Fruit fly (Drosophila melanogaster) whole organism, embryonic: Measurements from ENCODE around the gene Kr-h2.

Experiments
- Atf6 ChIP-seq: fragments of 200-800 bp; sonication (Bioruptor generic); IDR thresholded peaks from 2 replicates; pipeline ENCODE4 v1.3.6; 2022; ENCODE audit warnings: missing biosample characterization, missing genetic modification characterization
- B-H2 ChIP-seq: fragments of 200-800 bp; sonication (Bioruptor generic); optimal IDR thresholded peaks from 2 replicates; lab custom pipeline; 2018; ENCODE audit warnings: missing biosample characterization, mild to moderate bottlenecking, missing genetic modification characterization
- BEAF-32 ChIP-seq: fragments of 200-800 bp; sonication (Bioruptor generic); optimal IDR thresholded peaks from 3 replicates; lab custom pipeline; 2017; ENCODE audit warnings: missing biosample characterization, missing genetic modification characterization, mild to moderate bottlenecking, moderate library complexity, missing genetic modification reagents
- Bgb ChIP-seq: fragments of 200-800 bp; sonication (Bioruptor generic); IDR thresholded peaks from 2 replicates; pipeline ENCODE4 v1.3.6; 2022; ENCODE audit warnings: missing biosample characterization, missing genetic modification characterization; ENCODE audit not compliant: partially characterized antibody
- CG10209 ChIP-seq: fragments of 200-800 bp; sonication (Bioruptor generic); optimal IDR thresholded peaks from 3 replicates; lab custom pipeline; 2017; ENCODE audit warnings: missing biosample characterization, mild to moderate bottlenecking, missing genetic modification characterization, missing genetic modification reagents
- CG1024 ChIP-seq: fragments of 200-800 bp; sonication (Bioruptor generic); IDR thresholded peaks from 2 replicates; pipeline ENCODE4 v1.3.6; 2022; ENCODE audit warnings: missing biosample characterization, missing genetic modification characterization
- CG10321 ChIP-seq: fragments of 200-800 bp; sonication (Bioruptor generic); IDR thresholded peaks from 2 replicates; pipeline ENCODE4 v1.3.6; 2022; ENCODE audit warnings: missing biosample characterization, missing genetic modification characterization
- CG10366 ChIP-seq: fragments of 200-800 bp; sonication (Bioruptor generic); IDR thresholded peaks from 2 replicates; pipeline ENCODE4 v1.3.6; 2022; ENCODE audit warnings: missing biosample characterization, missing genetic modification characterization
- CG10543 ChIP-seq: fragments of 200-800 bp; sonication (Bioruptor generic); optimal IDR thresholded peaks from 3 replicates; lab custom pipeline; 2017; ENCODE audit warnings: missing biosample characterization, mild to moderate bottlenecking, missing genetic modification characterization, moderate library complexity
- CG12155 ChIP-seq: fragments of 200-800 bp; sonication (Bioruptor generic); optimal IDR thresholded peaks from 3 replicates; lab custom pipeline; 2016; ENCODE audit warnings: missing biosample characterization, missing genetic modification characterization
- CG12219 ChIP-seq: fragments of 200-800 bp; sonication (Bioruptor generic); optimal IDR thresholded peaks from 3 replicates; lab custom pipeline; 2018; ENCODE audit warnings: missing biosample characterization, mild to moderate bottlenecking, missing genetic modification characterization
- CG14667 ChIP-seq: fragments of 200-800 bp; sonication (Bioruptor generic); IDR thresholded peaks from 2 replicates; pipeline ENCODE4 v1.3.6; 2022; ENCODE audit warnings: missing biosample characterization, missing genetic modification characterization
- CG17328 ChIP-seq: fragments of 200-800 bp; sonication (Bioruptor generic); IDR thresholded peaks from 2 replicates; pipeline ENCODE4 v1.3.6; 2022; ENCODE audit warnings: missing biosample characterization, missing genetic modification characterization
- CG17385 ChIP-seq: fragments of 200-800 bp; sonication (Bioruptor generic); optimal IDR thresholded peaks from 3 replicates; lab custom pipeline; 2018; ENCODE audit warnings: missing biosample characterization, mild to moderate bottlenecking, missing genetic modification characterization
- CG18011 ChIP-seq: fragments of 200-800 bp; sonication (Bioruptor generic); optimal IDR thresholded peaks from 2 replicates; lab custom pipeline; 2017; ENCODE audit warnings: missing biosample characterization, missing genetic modification characterization, mild to moderate bottlenecking, moderate library complexity, missing genotype
- CG2129 ChIP-seq: fragments of 200-800 bp; sonication (Bioruptor generic); IDR thresholded peaks from 2 replicates; pipeline ENCODE4 v1.3.6; 2022; ENCODE audit warnings: missing biosample characterization, missing genetic modification characterization; ENCODE audit not compliant: partially characterized antibody
- CG2199 ChIP-seq: fragments of 200-800 bp; sonication (Bioruptor generic); IDR thresholded peaks from 3 replicates; pipeline ENCODE4 v1.3.6; 2022; ENCODE audit warnings: missing biosample characterization, missing genetic modification characterization
- CG2678 ChIP-seq: fragments of 200-800 bp; sonication (Bioruptor generic); optimal IDR thresholded peaks from 3 replicates; lab custom pipeline; 2019; ENCODE audit warnings: missing biosample characterization, mild to moderate bottlenecking, missing genetic modification characterization, moderate library complexity
- CG32772 ChIP-seq: fragments of 200-800 bp; sonication (Bioruptor generic); IDR thresholded peaks from 2 replicates; pipeline ENCODE4 v1.3.6; 2022; ENCODE audit warnings: missing biosample characterization, missing genetic modification characterization
- CG3838 ChIP-seq: fragments of 200-800 bp; sonication (Bioruptor generic); optimal IDR thresholded peaks from 3 replicates; lab custom pipeline; 2016; ENCODE audit warnings: missing biosample characterization, missing genetic modification characterization
- CG4282 ChIP-seq: fragments of 200-800 bp; sonication (Bioruptor generic); optimal IDR thresholded peaks from 2 replicates; lab custom pipeline; 2016; ENCODE audit warnings: missing biosample characterization, missing genetic modification characterization
- CG4328 ChIP-seq: fragments of 200-800 bp; sonication (Bioruptor generic); optimal IDR thresholded peaks from 3 replicates; lab custom pipeline; 2017; ENCODE audit warnings: missing biosample characterization, missing genetic modification reagents, missing genetic modification characterization
- CG4360 ChIP-seq: fragments of 200-800 bp; sonication (Bioruptor generic); IDR thresholded peaks from 2 replicates; pipeline ENCODE4 v1.3.6; 2022; ENCODE audit warnings: missing biosample characterization, missing genetic modification characterization
- CG43689 ChIP-seq: fragments of 200-800 bp; sonication (Bioruptor generic); IDR thresholded peaks from 2 replicates; pipeline ENCODE4 v1.3.6; 2022; ENCODE audit warnings: missing biosample characterization, missing genetic modification characterization
- CG7556 ChIP-seq: fragments of 200-800 bp; sonication (Bioruptor generic); optimal IDR thresholded peaks from 2 replicates; lab custom pipeline; 2017; ENCODE audit warnings: missing biosample characterization, mild to moderate bottlenecking, missing genetic modification characterization
- Doc3 ChIP-seq: fragments of 200-800 bp; sonication (Bioruptor generic); IDR thresholded peaks from 3 replicates; pipeline ENCODE4 v1.3.6; 2022; ENCODE audit warnings: missing biosample characterization, missing genetic modification characterization; ENCODE audit not compliant: partially characterized antibody
- E2f1 ChIP-seq: fragments of 200-800 bp; sonication (Bioruptor generic); IDR thresholded peaks from 2 replicates; pipeline ENCODE4 v1.3.6; 2022; ENCODE audit warnings: missing biosample characterization, missing genetic modification characterization
- GATAe ChIP-seq: fragments of 200-800 bp; sonication (Bioruptor generic); conservative IDR thresholded peaks from 2 replicates; pipeline ENCODE4 v1.3.6; 2022; ENCODE audit warnings: missing biosample characterization, missing genetic modification characterization
- HHEX ChIP-seq: fragments of 200-800 bp; sonication (Bioruptor generic); optimal IDR thresholded peaks from 3 replicates; lab custom pipeline; 2017; ENCODE audit warnings: missing biosample characterization, mild to moderate bottlenecking, missing genetic modification characterization, missing genetic modification reagents
- MTF-1 ChIP-seq: fragments of 200-800 bp; sonication (Bioruptor generic); optimal IDR thresholded peaks from 2 replicates; lab custom pipeline; 2018; ENCODE audit warnings: missing biosample characterization, mild to moderate bottlenecking, missing genetic modification characterization, borderline replicate concordance
- Six4 ChIP-seq: fragments of 200-800 bp; sonication (Bioruptor generic); optimal IDR thresholded peaks from 2 replicates; lab custom pipeline; 2016; ENCODE audit warnings: missing biosample characterization, missing genetic modification characterization
- Tbp ChIP-seq: fragments of >200 bp; optimal IDR thresholded peaks from 2 replicates; lab custom pipeline; 2018; ENCODE audit warnings: missing biosample characterization, missing genetic modification characterization
- az2 ChIP-seq: fragments of 200-800 bp; sonication (Bioruptor generic); optimal IDR thresholded peaks from 3 replicates; lab custom pipeline; 2016; ENCODE audit warnings: missing biosample characterization, missing genetic modification characterization
- chinmo ChIP-seq: fragments of 200-800 bp; sonication (Bioruptor generic); IDR thresholded peaks from 4 replicates; pipeline ENCODE4 v1.3.6; 2022; ENCODE audit warnings: missing biosample characterization, missing genetic modification characterization; ENCODE audit not compliant: partially characterized antibody
- chm ChIP-seq: fragments of 200-800 bp; sonication (Bioruptor generic); IDR thresholded peaks from 2 replicates; pipeline ENCODE4 v1.3.6; 2022; ENCODE audit warnings: missing biosample characterization, missing genetic modification characterization
- crol ChIP-seq: fragments of 200-800 bp; sonication (Bioruptor generic); IDR thresholded peaks from 2 replicates; pipeline ENCODE4 v1.3.6; 2022; ENCODE audit warnings: missing biosample characterization, missing genetic modification characterization
- dan ChIP-seq: fragments of 200-800 bp; sonication (Bioruptor generic); IDR thresholded peaks from 2 replicates; pipeline ENCODE4 v1.3.6; 2022; ENCODE audit warnings: missing biosample characterization, missing genetic modification characterization
- dmrt11E ChIP-seq: fragments of 200-800 bp; sonication (Bioruptor generic); optimal IDR thresholded peaks from 3 replicates; lab custom pipeline; 2018; ENCODE audit warnings: missing biosample characterization, mild to moderate bottlenecking, missing genetic modification characterization, moderate library complexity
- ewg ChIP-seq: fragments of 200-800 bp; sonication (Bioruptor generic); optimal IDR thresholded peaks from 3 replicates; lab custom pipeline; 2017; ENCODE audit warnings: mild to moderate bottlenecking, missing biosample characterization, missing genetic modification reagents, missing genetic modification characterization
- fd3F ChIP-seq: fragments of 200-800 bp; sonication (Bioruptor generic); optimal IDR thresholded peaks from 2 replicates; lab custom pipeline; 2018; ENCODE audit warnings: missing biosample characterization, mild to moderate bottlenecking, missing genetic modification characterization, moderate library complexity
- fru ChIP-seq: fragments of >200 bp; optimal IDR thresholded peaks from 2 replicates; lab custom pipeline; 2017
- mirr ChIP-seq: fragments of 200-800 bp; sonication (Bioruptor generic); optimal IDR thresholded peaks from 3 replicates; lab custom pipeline; 2018; ENCODE audit warnings: missing biosample characterization, mild to moderate bottlenecking, missing genetic modification characterization
- nerfin-2 ChIP-seq: fragments of 200-800 bp; sonication (Bioruptor generic); IDR thresholded peaks from 2 replicates; pipeline ENCODE4 v1.3.6; 2022; ENCODE audit warnings: missing biosample characterization, missing genetic modification characterization; ENCODE audit not compliant: partially characterized antibody
- oc ChIP-seq: fragments of 200-800 bp; sonication (Bioruptor generic); optimal IDR thresholded peaks from 2 replicates; lab custom pipeline; 2018; ENCODE audit warnings: missing biosample characterization, mild to moderate bottlenecking, missing genetic modification characterization, moderate library complexity
- pita ChIP-seq: fragments of 200-800 bp; sonication (Bioruptor generic); optimal IDR thresholded peaks from 2 replicates; lab custom pipeline; 2017; ENCODE audit warnings: missing biosample characterization, mild to moderate bottlenecking, missing genetic modification characterization
- rib ChIP-seq: fragments of 200-800 bp; sonication (Bioruptor generic); IDR thresholded peaks from 2 replicates; pipeline ENCODE4 v1.3.6; 2022; ENCODE audit warnings: missing biosample characterization, missing genetic modification characterization
- schlank ChIP-seq: fragments of 200-800 bp; sonication (Bioruptor generic); optimal IDR thresholded peaks from 2 replicates; lab custom pipeline; 2018; ENCODE audit warnings: missing biosample characterization, mild to moderate bottlenecking, missing genetic modification characterization
- stc ChIP-seq: fragments of 200-800 bp; sonication (Bioruptor generic); IDR thresholded peaks from 2 replicates; pipeline ENCODE4 v1.3.6; 2022; ENCODE audit warnings: missing biosample characterization, missing genetic modification characterization
- tgo ChIP-seq: fragments of 200-800 bp; sonication (Bioruptor generic); IDR thresholded peaks from 3 replicates; pipeline ENCODE4 v1.3.6; 2022; ENCODE audit warnings: missing biosample characterization, missing genetic modification characterization
- ttk ChIP-seq: fragments of 200-800 bp; sonication (Bioruptor generic); IDR thresholded peaks from 2 replicates; pipeline ENCODE4 v2.1.2; 2022; ENCODE audit warnings: missing biosample characterization, missing genetic modification characterization
- wdn ChIP-seq: fragments of 200-800 bp; sonication (Bioruptor generic); IDR thresholded peaks from 2 replicates; pipeline ENCODE4 v1.3.6; 2022; ENCODE audit warnings: missing biosample characterization, missing genetic modification characterization

The Kr-h2 gene

dm6 chr2L:6090365-6090764, 19.6 kb downstream of the Kr-h2 start:
- TF ChIP-seq dan (GFP tag; lab: Robert Waterston, UW) (no peak), fru (lab: Kevin White, UChicago) (no peak), pita (GFP tag; lab: Kevin White, UChicago) (no peak), Six4 (no peak), az2 (no peak), CG17385 (GFP tag; lab: Kevin White, UChicago) (no peak), CG2199 (0 out of 3 replicates have a peak, but pooled peaks have one; percentile 41), rib (GFP tag; lab: Robert Waterston, UW) (peak; percentile 69; the same call in 1 of the 2 replicates), CG7556 (GFP tag; lab: Kevin White, UChicago) (no peak), CG43689 (no peak), CG10321 (GFP tag; lab: Robert Waterston, UW) (no peak), CG10366 (GFP tag; lab: Robert Waterston, UW) (no peak), ttk (GFP tag; lab: Robert Waterston, UW) (no peak), HHEX (GFP tag; lab: Kevin White, UChicago) (no peak), tgo (GFP tag; lab: Robert Waterston, UW) (no peak), CG1024 (GFP tag; lab: Robert Waterston, UW) (no peak), dmrt11E (tag; lab: Kevin White, UChicago) (no peak), CG14667 (GFP tag; lab: Robert Waterston, UW) (no peak), CG17328 (no peak), CG18011 (no peak), CG3838 (no peak), CG10209 (GFP tag; lab: Kevin White, UChicago) (no peak), oc (tag; lab: Kevin White, UChicago) (no peak), stc (no peak), Bgb (GFP tag; lab: Robert Waterston, UW) (peak; percentile 16; the same call in 1 of the 2 replicates), crol (GFP tag; lab: Robert Waterston, UW) (peak; percentile 79), nerfin-2 (GFP tag; lab: Robert Waterston, UW) (0 out of 2 replicates have a peak, but pooled peaks have one; percentile 8), wdn (GFP tag; lab: Robert Waterston, UW) (no peak), MTF-1 (GFP tag; lab: Kevin White, UChicago) (no peak), CG12155 (GFP tag; lab: Kevin White, UChicago) (no peak), Atf6 (GFP tag; lab: Robert Waterston, UW) (no peak), CG2129 (GFP tag; lab: Robert Waterston, UW) (no peak), fd3F (GFP tag; lab: Kevin White, UChicago) (no peak), E2f1 (GFP tag; lab: Robert Waterston, UW) (no peak), chm (GFP tag; lab: Robert Waterston, UW) (0 out of 2 replicates have a peak, but pooled peaks have one; percentile 27), Tbp (GFP tag; lab: Kevin White, UChicago) (no peak), GATAe (GFP tag; lab: Robert Waterston, UW) (no peak), chinmo (GFP tag; lab: Robert Waterston, UW) (peak; percentile 86; the same call in 2 of the 4 replicates), Doc3 (GFP tag; lab: Robert Waterston, UW) (no peak), BEAF-32 (GFP tag; lab: Kevin White, UChicago) (no peak), mirr (GFP tag; lab: Kevin White, UChicago) (peak; percentile 64), CG10543 (GFP tag; lab: Kevin White, UChicago) (peak; percentile 68), B-H2 (GFP tag; lab: Kevin White, UChicago) (peak; percentile 16), CG12219 (GFP tag; lab: Kevin White, UChicago) (no peak), CG4282 (GFP tag; lab: Kevin White, UChicago) (no peak), ewg (GFP tag; lab: Kevin White, UChicago) (no peak), CG32772 (no peak), CG4328 (no peak), CG4360 (GFP tag; lab: Robert Waterston, UW) (no peak), CG2678 (peak; percentile 26), schlank (no peak)
